Worm (Caenorhabditis elegans): ENCODE results near the gene F15D4.2.
A peak's percentile ranks its signal among the peaks of the same experiment; 100 is the strongest.

Gene F15D4.2

DNA sequence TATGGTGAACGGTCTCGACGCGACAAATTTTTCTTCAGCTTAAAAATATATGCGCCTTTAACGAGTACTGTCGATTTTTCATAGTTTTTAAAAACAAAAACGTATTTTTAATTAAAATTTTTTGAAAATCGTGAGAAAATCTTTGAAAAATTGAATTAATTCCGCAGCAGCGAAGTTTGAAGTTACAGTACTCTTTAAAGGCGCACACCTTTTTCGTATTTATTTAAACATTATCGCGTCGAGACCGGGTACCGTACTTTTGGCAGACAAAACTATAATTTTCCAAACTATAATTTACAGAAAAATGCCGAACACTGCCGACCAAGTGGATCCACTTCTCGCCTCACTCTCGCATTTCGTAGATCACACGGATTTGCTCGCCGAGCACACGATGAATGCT lies at the start of gene F15D4.2:
F15D4.2 (plus strand) TSS at position 301 of the 400 bp plus-strand sequence.
- TF ChIP-seq unc-3 (GFP tag; conservative IDR thresholded peaks at IDR 0.05) (no peak), unc-3 (tag; optimal IDR thresholded peaks at IDR 0.05) (no peak), unc-86 (tag; optimal IDR thresholded peaks at IDR 0.05) (no peak), ceh-19 (GFP tag; optimal IDR thresholded peaks at IDR 0.05) (no peak), syd-9 (tag; optimal IDR thresholded peaks at IDR 0.05) (no peak)

DNA sequence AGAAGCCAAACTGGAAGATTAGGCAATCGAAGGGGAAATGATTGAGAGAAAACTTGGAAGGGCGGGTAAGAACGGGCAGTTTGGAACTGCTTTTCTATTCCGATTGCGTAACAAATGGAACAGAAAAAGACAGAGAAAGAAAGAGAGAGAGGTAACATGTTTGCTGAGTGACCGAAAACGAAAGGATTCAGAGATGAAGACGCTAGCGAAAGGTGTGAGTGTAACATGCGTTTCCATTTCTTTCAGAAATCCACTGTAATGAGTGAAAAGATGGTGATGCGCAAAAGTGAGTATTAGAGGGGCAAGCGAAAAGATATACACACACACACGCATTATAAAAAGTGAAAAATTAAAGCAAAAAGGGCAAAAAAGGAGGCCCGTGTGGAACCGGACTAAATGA lies 48.4 kb upstream of the F15D4.2 start:
- TF ChIP-seq ceh-34 (tag; optimal IDR thresholded peaks at IDR 0.05) (no peak), syd-9 (tag; optimal IDR thresholded peaks at IDR 0.05) (no peak)

DNA sequence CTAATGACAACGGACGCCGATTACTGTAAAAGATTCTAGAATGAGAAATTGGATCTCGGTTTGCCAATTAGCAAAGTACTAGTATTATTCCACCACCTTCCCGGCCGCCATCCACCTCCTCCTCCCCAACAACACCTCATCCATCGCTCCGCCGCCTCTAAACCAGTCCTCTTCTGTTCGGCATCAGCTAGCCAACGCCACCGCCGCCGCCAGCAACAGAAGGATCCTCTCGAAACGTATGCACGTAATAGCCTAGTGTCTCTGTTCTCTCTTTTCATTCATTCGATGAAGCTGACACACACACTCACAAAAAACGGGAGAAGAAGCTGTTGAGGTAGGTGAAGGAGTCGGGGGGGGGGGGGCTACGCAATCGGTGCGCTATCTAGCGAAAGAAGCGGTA lies 45.2 kb upstream of the F15D4.2 start:
- TF ChIP-seq unc-55 (GFP tag; optimal IDR thresholded peaks at IDR 0.05) (no peak), ceh-45 (GFP tag; IDR thresholded peaks at IDR 0.05) (0 out of 2 replicates have a peak, but pooled peaks have one; percentile 27), ceh-22 (tag; optimal IDR thresholded peaks at IDR 0.05) (no peak)

DNA sequence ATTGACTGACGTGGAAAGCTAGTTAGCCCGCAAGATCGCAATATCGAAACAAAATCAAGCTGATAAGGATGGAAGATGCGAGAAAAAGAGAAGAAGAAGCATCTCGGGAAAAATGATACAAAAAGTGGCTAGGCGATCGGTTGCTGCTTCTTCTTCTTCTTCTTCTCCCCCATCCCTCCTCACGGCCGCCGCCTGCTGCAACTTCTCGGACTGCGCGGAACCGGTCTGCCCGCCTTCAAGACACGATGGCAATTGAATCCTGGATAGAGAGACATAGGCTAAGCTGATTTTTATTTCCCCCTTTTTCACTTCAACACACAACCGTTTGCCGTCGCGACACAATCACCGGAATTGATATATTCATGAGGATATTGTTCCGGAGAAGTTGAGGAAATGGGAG lies 41.5 kb upstream of the F15D4.2 start:
- TF ChIP-seq nhr-11 (tag; optimal IDR thresholded peaks at IDR 0.05) (no peak), C38D4.7 (GFP tag; optimal IDR thresholded peaks at IDR 0.05) (no peak), fkh-10 (GFP tag; optimal IDR thresholded peaks at IDR 0.05) (no peak), nfya-1 (tag; optimal IDR thresholded peaks at IDR 0.05) (no peak), madf-2 (tag; optimal IDR thresholded peaks at IDR 0.05) (no peak), C08G9.2 (tag; optimal IDR thresholded peaks at IDR 0.05) (no peak), dve-1 (tag; optimal IDR thresholded peaks at IDR 0.05) (no peak), pqm-1 (tag; optimal IDR thresholded peaks at IDR 0.05) (no peak), unc-86 (tag; optimal IDR thresholded peaks at IDR 0.05) (no peak), lim-6 (tag; optimal IDR thresholded peaks at IDR 0.05) (no peak), elt-2 (tag; optimal IDR thresholded peaks at IDR 0.05) (no peak)

DNA sequence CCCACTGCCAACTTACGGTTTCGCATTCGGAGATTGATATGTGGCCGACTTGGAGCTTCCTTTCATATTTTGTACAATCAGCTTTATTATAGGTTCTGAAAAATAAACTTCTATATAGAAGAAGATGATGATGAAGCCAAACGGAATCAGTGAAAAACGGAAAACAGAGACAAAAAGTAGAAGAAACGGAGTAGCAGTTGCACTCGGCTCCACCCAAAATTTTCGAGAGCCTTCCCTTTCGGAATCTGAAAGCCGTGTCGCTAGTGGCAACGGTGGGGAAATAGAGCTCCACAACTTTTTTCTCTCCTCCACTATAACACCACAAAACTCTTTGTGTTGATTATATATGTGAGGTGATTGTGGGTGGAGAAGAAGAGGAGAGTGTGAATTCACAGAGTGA lies 34.4 kb upstream of the F15D4.2 start, which contains the start of gene W09H1.1:
W09H1.1 (minus strand) TSS at position 101 of the 400 bp plus-strand sequence.
- TF ChIP-seq K02D7.2 (tag; optimal IDR thresholded peaks at IDR 0.05) (no peak), ceh-22 (tag; optimal IDR thresholded peaks at IDR 0.05) (no peak), Y22D7AL.16 (tag; optimal IDR thresholded peaks at IDR 0.05) (no peak), K09A11.1 (tag; optimal IDR thresholded peaks at IDR 0.05; ENCODE audit: insufficient read depth) (no peak), hlh-15 (tag; optimal IDR thresholded peaks at IDR 0.05) (no peak), hlh-13 (GFP tag; optimal IDR thresholded peaks at IDR 0.05) (no peak), ceh-45 (GFP tag; IDR thresholded peaks at IDR 0.05) (no peak), unc-3 (GFP tag; conservative IDR thresholded peaks at IDR 0.05) (no peak), unc-3 (tag; optimal IDR thresholded peaks at IDR 0.05) (no peak), ceh-19 (GFP tag; optimal IDR thresholded peaks at IDR 0.05) (no peak), dmd-4 (tag; optimal IDR thresholded peaks at IDR 0.05; ENCODE audit: borderline replicate concordance) (no peak), C38D4.7 (GFP tag; optimal IDR thresholded peaks at IDR 0.05) (no peak)

DNA sequence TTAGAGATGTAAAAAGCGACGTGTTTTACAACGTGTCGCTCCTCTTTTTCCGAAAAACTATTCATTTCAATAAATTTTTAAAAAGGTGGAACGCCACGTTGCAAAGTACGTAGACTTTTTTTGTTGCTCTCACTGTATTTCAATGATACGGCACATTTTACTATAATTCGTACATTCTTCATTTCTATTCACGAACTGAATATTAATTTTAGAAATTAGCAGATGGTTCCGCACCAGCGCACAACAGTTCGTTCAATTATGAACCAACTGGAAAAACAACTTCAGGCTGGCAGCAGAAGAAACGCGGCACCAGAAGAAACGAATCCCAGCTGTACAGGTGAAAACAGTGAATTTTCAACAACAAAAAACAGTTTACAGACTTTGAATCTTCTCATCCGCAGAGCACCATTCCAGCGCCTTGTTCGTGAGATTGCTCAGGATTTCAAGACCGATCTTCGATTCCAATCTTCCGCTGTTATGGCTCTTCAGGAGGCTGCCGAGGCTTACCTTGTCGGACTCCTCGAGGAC lies 32.6 kb upstream of the F15D4.2 start, which contains the start of the genes W09H1.4 and his-73:
W09H1.4 (plus strand) TSS at position 301 of the 528 bp plus-strand sequence.
his-73 (plus strand) TSS at position 478 of the 528 bp plus-strand sequence.
- no peak for TF ChIP-seq hlh-15 (tag; optimal IDR thresholded peaks at IDR 0.05)
- no peak for TF ChIP-seq pha-4 (tag; optimal IDR thresholded peaks at IDR 0.05)
- TF ChIP-seq pros-1 (tag; optimal IDR thresholded peaks at IDR 0.05): no peak
- TF ChIP-seq C08G9.2 (tag; optimal IDR thresholded peaks at IDR 0.05): no peak
- no peak for TF ChIP-seq T23F11.4 (GFP tag; optimal IDR thresholded peaks at IDR 0.05)
- no peak for TF ChIP-seq fkh-6 (tag; optimal IDR thresholded peaks at IDR 0.05)
- no peak for TF ChIP-seq elt-2 (tag; optimal IDR thresholded peaks at IDR 0.05)
- TF ChIP-seq madf-2 (tag; optimal IDR thresholded peaks at IDR 0.05): no peak
- no peak for TF ChIP-seq ceh-48 (tag; optimal IDR thresholded peaks at IDR 0.05)
- TF ChIP-seq unc-42 (tag; optimal IDR thresholded peaks at IDR 0.05): no peak
- no peak for TF ChIP-seq hlh-8 (tag; optimal IDR thresholded peaks at IDR 0.05)
- no peak for TF ChIP-seq ahr-1 (tag; optimal IDR thresholded peaks at IDR 0.05)
- TF ChIP-seq ets-4 (tag; optimal IDR thresholded peaks at IDR 0.05): no peak
- TF ChIP-seq ref-2 (tag; optimal IDR thresholded peaks at IDR 0.05): no peak
- TF ChIP-seq elt-4 (tag; optimal IDR thresholded peaks at IDR 0.05): no peak

Data from whole organism, late embryonic.